Worm (Caenorhabditis elegans): ENCODE measurements around the gene ZK809.8.

Gene ZK809.8

DNA sequence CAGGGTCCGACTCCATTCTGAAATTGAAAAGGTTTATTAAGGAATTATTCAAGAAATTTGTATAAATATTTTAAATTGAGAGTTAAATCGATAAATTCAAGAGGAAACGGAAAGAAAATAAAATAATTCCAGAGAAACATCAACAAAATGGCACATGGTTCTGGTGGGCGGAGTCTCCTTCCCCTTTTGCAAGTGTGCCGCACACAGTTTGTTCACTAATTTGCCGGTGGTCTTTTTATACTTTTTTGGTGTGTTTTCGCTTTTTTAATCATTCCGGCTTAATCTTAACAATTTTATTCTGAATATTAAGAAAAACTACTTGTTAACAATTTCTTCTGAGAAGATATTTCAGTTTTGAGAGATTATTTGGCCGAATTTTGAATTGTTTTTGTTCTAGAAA, 44.0 kb downstream of the ZK809.8 start, which contains the start of the genes ragc-1 and Y24F12A.1 (continued):
- TF ChIP-seq lin-14 (GFP tag; optimal IDR thresholded peaks at IDR 0.05) = peak; percentile 55
- peak; percentile 28 to 48 for TF ChIP-seq efl-1 (optimal IDR thresholded peaks at IDR 0.05)
- peak; percentile 53 to 92 for TF ChIP-seq efl-1 (GFP tag; optimal IDR thresholded peaks at IDR 0.05 in 1 of 2)
- no peak for TF ChIP-seq sptf-1 (tag; optimal IDR thresholded peaks at IDR 0.05)
- no peak for TF ChIP-seq hlh-4 (tag; optimal IDR thresholded peaks at IDR 0.05)
- peak; percentile 30 for TF ChIP-seq nhr-19 (GFP tag; conservative IDR thresholded peaks at IDR 0.05)

DNA sequence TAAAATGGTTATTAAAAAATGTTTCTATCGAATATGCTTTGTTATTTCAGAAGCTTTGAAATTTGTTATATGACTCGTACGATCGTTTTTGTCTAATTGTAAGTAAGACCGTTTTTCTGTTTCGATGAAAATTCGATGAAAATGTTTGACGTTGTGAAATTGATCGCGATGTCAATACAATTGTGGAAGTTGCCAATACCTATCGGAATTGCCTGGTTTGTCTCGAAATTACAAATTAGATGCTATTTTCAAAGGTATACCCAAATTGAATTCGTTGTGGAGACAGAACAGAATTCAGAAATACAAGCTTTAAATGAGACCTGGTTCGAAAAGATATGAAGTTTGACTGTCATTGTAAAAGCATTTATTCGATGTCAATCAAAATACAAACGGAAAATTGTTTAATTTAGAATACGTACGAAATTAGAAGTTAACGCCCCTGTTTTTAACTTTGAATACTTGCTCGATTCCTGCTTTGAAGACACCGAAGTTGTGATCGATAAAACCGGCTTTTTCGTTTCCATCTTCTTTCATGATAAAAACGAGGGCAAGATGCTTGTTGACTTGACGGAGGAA, 45.5 kb downstream of the ZK809.8 start:
- TF ChIP-seq nhr-84 (tag; optimal IDR thresholded peaks at IDR 0.05) = no peak
- no peak for TF ChIP-seq hlh-17 (GFP tag; optimal IDR thresholded peaks at IDR 0.05; ENCODE audit: borderline replicate concordance)
- no peak for TF ChIP-seq elt-2 (tag; optimal IDR thresholded peaks at IDR 0.05)
- peak; percentile 1 for TF ChIP-seq nhr-85 (tag)
- no peak for TF ChIP-seq sox-4 (tag; optimal IDR thresholded peaks at IDR 0.05)
- no peak for TF ChIP-seq nhr-12 (tag; optimal IDR thresholded peaks at IDR 0.05)
- TF ChIP-seq ama-1 (optimal IDR thresholded peaks at IDR 0.05) = peak; percentile 13
- no peak for TF ChIP-seq aha-1 (tag; optimal IDR thresholded peaks at IDR 0.05)
- TF ChIP-seq grh-1 (GFP tag; IDR thresholded peaks at IDR 0.05) = no peak
- TF ChIP-seq unc-62 (GFP tag; optimal IDR thresholded peaks at IDR 0.05) = no peak
- TF ChIP-seq tlp-1 (tag; optimal IDR thresholded peaks at IDR 0.05) = no peak
- peak in 1 of 2 experiments; percentile 22 for TF ChIP-seq lsy-2 (tag; optimal IDR thresholded peaks at IDR 0.05)

DNA sequence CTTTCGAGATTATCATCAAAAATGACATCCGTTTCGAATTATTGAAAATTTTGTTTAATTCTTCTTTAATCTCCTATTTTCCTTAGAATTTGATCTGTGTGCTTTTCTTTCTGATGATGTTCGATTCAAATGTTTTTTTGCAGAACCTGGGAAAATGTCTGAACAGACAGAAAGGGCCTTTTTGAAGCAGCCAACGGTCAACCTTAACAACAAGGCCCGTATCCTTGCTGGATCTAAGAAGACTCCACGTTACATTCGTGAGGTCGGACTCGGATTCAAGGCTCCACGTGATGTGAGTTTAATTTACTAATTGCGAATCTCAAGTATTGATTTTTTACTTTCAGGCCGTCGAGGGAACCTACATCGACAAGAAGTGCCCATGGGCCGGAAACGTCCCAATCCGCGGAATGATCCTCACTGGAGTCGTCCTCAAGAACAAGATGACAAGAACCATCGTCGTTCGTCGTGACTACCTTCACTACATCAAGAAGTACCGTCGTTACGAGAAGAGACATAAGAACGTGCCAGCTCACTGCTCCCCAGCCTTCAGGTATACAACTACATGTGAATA, 46.3 kb downstream of the ZK809.8 start, which contains the start of gene rps-11:
rps-11 (plus strand) TSS at position 144 of the 571 bp plus-strand sequence.
- TF ChIP-seq nhr-47 (tag; optimal IDR thresholded peaks at IDR 0.05) (no peak), vab-15 (tag; optimal IDR thresholded peaks at IDR 0.05) (no peak), efl-3 (GFP tag; optimal IDR thresholded peaks at IDR 0.05) (no peak), xbp-1 (tag; optimal IDR thresholded peaks at IDR 0.05) (no peak), sptf-1 (tag; optimal IDR thresholded peaks at IDR 0.05) (no peak), C04F5.9 (tag; optimal IDR thresholded peaks at IDR 0.05) (no peak), hlh-4 (tag; optimal IDR thresholded peaks at IDR 0.05) (no peak), egl-27 (tag; optimal IDR thresholded peaks at IDR 0.05) (no peak), efl-1 (optimal IDR thresholded peaks at IDR 0.05) (no peak), efl-1 (GFP tag; optimal IDR thresholded peaks at IDR 0.05 in 1 of 2) (peak in 1 of 2 experiments; percentile 91)

ce11 chrIV:11601721-11602405, 47.0 kb downstream of the ZK809.8 start:
- TF ChIP-seq pag-3 (tag; optimal IDR thresholded peaks at IDR 0.05; ENCODE audit: borderline replicate concordance, insufficient read depth) = no peak
- TF ChIP-seq nhr-90 (tag; optimal IDR thresholded peaks at IDR 0.05; ENCODE audit: poor library complexity) = peak; percentile 54
- no peak for TF ChIP-seq ces-1 (GFP tag; optimal IDR thresholded peaks at IDR 0.05)
- TF ChIP-seq egl-13 (tag; optimal IDR thresholded peaks at IDR 0.05) = peak; percentile 11
- peak; percentile 92 for TF ChIP-seq nhr-85 (tag)
- TF ChIP-seq Y116A8C.19 (tag; optimal IDR thresholded peaks at IDR 0.05; ENCODE audit: borderline replicate concordance) = no peak
- TF ChIP-seq dpl-1 (GFP tag; optimal IDR thresholded peaks at IDR 0.05) = peak; percentile 57 to 72 (median 66)
- peak; percentile 73 for TF ChIP-seq nhr-20 (tag; optimal IDR thresholded peaks at IDR 0.05)
- no peak for TF ChIP-seq ceh-88 (GFP tag; IDR thresholded peaks at IDR 0.05)
- peak; percentile 24 to 86 (median 63) for TF ChIP-seq ceh-82 (tag; optimal IDR thresholded peaks at IDR 0.05)
- peak; percentile 72 for TF ChIP-seq lin-14 (GFP tag; optimal IDR thresholded peaks at IDR 0.05)
- TF ChIP-seq elt-3 (tag; optimal IDR thresholded peaks at IDR 0.05) = peak in 1 of 6 experiments; percentile 52
- TF ChIP-seq lsy-2 (tag; optimal IDR thresholded peaks at IDR 0.05) = peak; percentile 79 to 97
- TF ChIP-seq vab-15 (tag; optimal IDR thresholded peaks at IDR 0.05) = no peak
- no peak for TF ChIP-seq tlp-1 (tag; optimal IDR thresholded peaks at IDR 0.05)
- TF ChIP-seq unc-98 (GFP tag; IDR thresholded peaks at IDR 0.05) = no peak
- TF ChIP-seq blmp-1 (tag; optimal IDR thresholded peaks at IDR 0.05) = peak; percentile 68
- no peak for TF ChIP-seq hlh-4 (tag; optimal IDR thresholded peaks at IDR 0.05)
- peak; percentile 60 for TF ChIP-seq lin-13 (GFP tag; optimal IDR thresholded peaks at IDR 0.05)
- TF ChIP-seq efl-1 (optimal IDR thresholded peaks at IDR 0.05) = peak; percentile 76 to 84
- TF ChIP-seq efl-1 (GFP tag; optimal IDR thresholded peaks at IDR 0.05 in 1 of 2) = peak; percentile 71 to 97
- no peak for TF ChIP-seq sox-4 (tag; optimal IDR thresholded peaks at IDR 0.05)
- TF ChIP-seq C04F5.9 (tag; optimal IDR thresholded peaks at IDR 0.05) = peak; percentile 72
- peak; percentile 56 for TF ChIP-seq unc-130 (tag; optimal IDR thresholded peaks at IDR 0.05)
- TF ChIP-seq ama-1 (optimal IDR thresholded peaks at IDR 0.05) = peak; percentile 27
- TF ChIP-seq C34B4.2 (tag; optimal IDR thresholded peaks at IDR 0.05) = no peak
- TF ChIP-seq sup-37 (GFP tag; optimal IDR thresholded peaks at IDR 0.05) = no peak
- peak; percentile 82 for TF ChIP-seq nhr-71 (tag; optimal IDR thresholded peaks at IDR 0.05)
- peak; percentile 6 for TF ChIP-seq mef-2 (tag; optimal IDR thresholded peaks at IDR 0.05)
